Worm (Caenorhabditis elegans): ENCODE data around the gene sre-47.

Gene sre-47

DNA sequence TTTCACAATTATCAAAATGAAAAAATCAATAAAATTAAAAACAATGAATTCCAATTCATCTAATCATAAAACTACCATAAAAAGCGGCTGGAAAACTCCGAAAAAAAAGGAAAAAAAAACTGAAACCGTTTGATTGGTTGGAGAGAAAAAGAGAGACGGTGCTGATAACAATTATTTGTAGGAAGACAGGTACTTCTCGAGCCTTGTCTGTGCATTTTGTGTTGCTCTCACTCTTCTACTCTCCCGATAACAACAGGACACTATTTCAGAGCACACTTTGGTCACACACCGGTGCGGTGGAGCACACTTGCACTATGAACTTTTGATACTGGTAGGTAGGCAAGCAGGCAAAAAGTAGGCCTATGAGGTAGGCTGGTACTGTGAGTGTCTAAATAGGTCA, 27.9 kb downstream of the sre-47 start:
- peak; percentile 79 for TF ChIP-seq elt-2 (tag; optimal IDR thresholded peaks at IDR 0.05)
- no peak for TF ChIP-seq ets-4 (tag; optimal IDR thresholded peaks at IDR 0.05)
- TF ChIP-seq unc-42 (tag; optimal IDR thresholded peaks at IDR 0.05), result no peak
- peak; percentile 23 for TF ChIP-seq pqm-1 (tag; optimal IDR thresholded peaks at IDR 0.05)
- TF ChIP-seq rnt-1 (tag; optimal IDR thresholded peaks at IDR 0.05), result no peak
- no peak for TF ChIP-seq T23F11.4 (GFP tag; optimal IDR thresholded peaks at IDR 0.05)
- TF ChIP-seq ttx-3 (tag; optimal IDR thresholded peaks at IDR 0.05), result no peak
- TF ChIP-seq ceh-14 (tag; optimal IDR thresholded peaks at IDR 0.05), result no peak

DNA sequence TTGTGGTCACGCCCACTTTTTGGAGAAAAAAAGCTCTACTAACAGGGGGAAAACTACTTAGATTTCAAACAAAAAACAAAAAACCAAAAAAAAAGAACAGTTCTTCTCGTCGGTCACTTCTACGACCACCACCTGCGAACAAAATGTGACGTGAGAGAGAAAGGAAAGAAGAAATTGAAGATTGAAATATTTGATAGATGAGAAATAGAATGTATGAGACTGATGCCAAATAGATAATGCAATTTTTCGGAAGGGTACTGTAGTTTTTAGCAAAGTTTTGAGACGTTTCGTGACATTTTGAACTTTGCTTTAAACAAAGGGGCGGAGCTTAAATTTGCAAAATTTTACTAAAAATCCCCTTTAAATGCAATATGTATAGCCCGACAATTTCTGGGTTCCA, 29.5 kb downstream of the sre-47 start:
- TF ChIP-seq elt-4 (tag; optimal IDR thresholded peaks at IDR 0.05), result no peak

DNA sequence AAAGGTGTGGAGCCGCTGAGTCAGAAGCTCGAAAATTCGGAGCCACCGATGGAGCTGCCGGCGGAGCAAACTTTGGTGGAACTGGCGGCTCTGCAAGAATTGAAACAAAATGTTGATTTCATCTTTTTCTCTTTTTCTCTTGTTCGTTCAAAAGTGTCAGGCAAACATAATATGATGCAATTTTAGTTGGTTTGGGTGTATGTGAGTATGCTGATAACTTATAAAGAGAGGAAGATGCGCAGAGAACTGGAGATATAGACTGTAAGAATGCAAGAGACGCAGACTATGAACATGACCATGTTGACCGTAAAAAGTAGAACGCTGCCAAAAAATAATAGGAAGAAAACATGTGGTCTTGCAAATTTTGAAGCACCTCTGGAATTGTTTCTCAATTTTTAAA, 30.4 kb downstream of the sre-47 start:
- TF ChIP-seq pax-1 (tag; optimal IDR thresholded peaks at IDR 0.05) (no peak), elt-2 (tag; optimal IDR thresholded peaks at IDR 0.05) (peak; percentile 59)

DNA sequence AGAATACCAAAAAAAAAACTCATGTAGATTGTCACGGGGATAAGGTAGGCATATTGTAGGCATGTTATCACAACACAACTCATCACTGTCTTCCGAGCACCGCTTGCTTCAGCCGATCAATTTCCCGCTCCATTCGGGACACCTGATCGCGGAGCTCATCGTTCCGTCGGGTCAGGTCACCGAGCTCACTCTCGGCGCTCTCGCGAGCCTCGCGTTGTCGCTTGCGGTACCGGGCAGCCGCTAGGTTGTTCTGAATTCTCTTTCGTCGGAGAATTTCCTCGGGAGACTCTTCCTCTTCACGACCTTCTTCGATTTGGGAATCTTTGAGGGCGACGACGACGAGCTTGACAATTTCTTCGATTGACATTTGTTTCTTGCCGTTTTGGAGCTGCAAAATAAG, 32.5 kb downstream of the sre-47 start:
- TF ChIP-seq hlh-30 (tag; optimal IDR thresholded peaks at IDR 0.05; ENCODE audit: insufficient read depth) (no peak), ceh-2 (tag; optimal IDR thresholded peaks at IDR 0.05) (no peak), nhr-11 (tag; optimal IDR thresholded peaks at IDR 0.05) (no peak), pha-2 (tag; optimal IDR thresholded peaks at IDR 0.05) (no peak), ceh-22 (tag; optimal IDR thresholded peaks at IDR 0.05) (no peak), zip-5 (tag; optimal IDR thresholded peaks at IDR 0.05) (no peak), elt-2 (tag; optimal IDR thresholded peaks at IDR 0.05) (no peak), fkh-6 (tag; optimal IDR thresholded peaks at IDR 0.05) (no peak), ttx-3 (tag; optimal IDR thresholded peaks at IDR 0.05) (no peak), pros-1 (tag; optimal IDR thresholded peaks at IDR 0.05) (no peak), che-1 (tag; optimal IDR thresholded peaks at IDR 0.05) (no peak), unc-42 (tag; optimal IDR thresholded peaks at IDR 0.05) (no peak), K09A11.1 (tag; optimal IDR thresholded peaks at IDR 0.05; ENCODE audit: insufficient read depth) (no peak), ama-1 (optimal IDR thresholded peaks at IDR 0.05) (no peak), ceh-24 (tag; optimal IDR thresholded peaks at IDR 0.05) (no peak), sox-4 (tag; optimal IDR thresholded peaks at IDR 0.05) (no peak), nhr-232 (tag; optimal IDR thresholded peaks at IDR 0.05) (no peak), T23F11.4 (GFP tag; optimal IDR thresholded peaks at IDR 0.05) (no peak), ceh-45 (GFP tag; IDR thresholded peaks at IDR 0.05) (no peak), dve-1 (tag; optimal IDR thresholded peaks at IDR 0.05) (no peak)

DNA sequence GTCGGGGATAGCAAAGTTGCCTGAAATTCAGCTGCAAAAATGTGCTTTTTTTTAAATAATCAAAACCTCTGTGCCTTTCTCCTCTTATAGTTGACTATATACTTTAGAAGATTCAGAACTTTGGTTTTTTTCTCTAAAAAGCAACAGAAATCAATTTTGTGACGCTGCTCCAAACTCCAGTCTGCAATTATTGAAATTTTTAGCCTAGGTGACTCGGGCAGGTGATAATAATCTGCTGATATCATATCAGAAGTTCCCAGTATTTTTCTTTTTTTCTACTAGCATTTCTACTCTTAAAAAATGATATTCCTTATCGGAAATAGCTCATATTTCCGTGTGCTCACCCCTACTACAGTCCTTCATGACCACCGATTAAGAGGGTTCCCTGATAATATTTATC, 35.2 kb downstream of the sre-47 start, which contains the start of gene sre-44:
Gene sre-44 (plus strand): TSS at position 301 of the 400 bp plus-strand sequence.
- peak; percentile 54 for TF ChIP-seq elt-2 (tag; optimal IDR thresholded peaks at IDR 0.05)
- no peak for TF ChIP-seq hlh-13 (GFP tag; optimal IDR thresholded peaks at IDR 0.05)
- no peak for TF ChIP-seq ceh-22 (tag; optimal IDR thresholded peaks at IDR 0.05)

DNA sequence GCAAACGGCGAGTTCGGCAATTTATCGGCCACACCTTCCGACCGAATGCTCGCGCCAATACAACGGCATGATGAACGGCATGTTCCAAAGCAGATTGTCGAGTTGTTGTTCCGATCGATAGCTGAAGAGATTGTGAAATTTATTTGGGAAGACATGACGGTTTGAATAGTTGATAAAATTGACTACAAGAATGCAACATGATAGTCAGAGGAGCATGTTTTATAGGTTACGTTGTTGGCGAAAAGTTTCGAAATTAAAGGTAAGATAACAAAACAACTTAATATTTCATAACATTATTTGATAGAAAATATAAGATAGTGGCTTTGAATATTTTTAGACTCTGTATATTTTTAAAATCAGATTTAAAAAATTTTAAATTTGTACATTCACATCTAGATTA, 38.9 kb downstream of the sre-47 start:
- TF ChIP-seq npax-4 (tag; optimal IDR thresholded peaks at IDR 0.05), result no peak
- no peak for TF ChIP-seq ceh-14 (tag; optimal IDR thresholded peaks at IDR 0.05)
- TF ChIP-seq ceh-19 (GFP tag; optimal IDR thresholded peaks at IDR 0.05), result no peak
- no peak for TF ChIP-seq ceh-45 (GFP tag; IDR thresholded peaks at IDR 0.05)
- no peak for TF ChIP-seq rnt-1 (tag; optimal IDR thresholded peaks at IDR 0.05)
- TF ChIP-seq syd-9 (tag; optimal IDR thresholded peaks at IDR 0.05), result no peak
- TF ChIP-seq lim-6 (tag; optimal IDR thresholded peaks at IDR 0.05), result no peak
- TF ChIP-seq ceh-34 (tag; optimal IDR thresholded peaks at IDR 0.05), result no peak
- no peak for TF ChIP-seq ama-1 (optimal IDR thresholded peaks at IDR 0.05)
- no peak for TF ChIP-seq ceh-48 (tag; optimal IDR thresholded peaks at IDR 0.05)

All from whole organism, late embryonic.